Worm (Caenorhabditis elegans): ENCODE data around the gene srh-207.

The srh-207 gene

ce11 chrV:18368322-18368721 is 41.7 kb downstream of the srh-207 start, which contains the start of gene C08E8.6:
Gene C08E8.6, minus strand, starts transcription at chrV:18368422.
- no peak for TF ChIP-seq fkh-2 (tag; optimal IDR thresholded peaks at IDR 0.05)
- no peak for TF ChIP-seq nhr-28 (tag; optimal IDR thresholded peaks at IDR 0.05)

DNA sequence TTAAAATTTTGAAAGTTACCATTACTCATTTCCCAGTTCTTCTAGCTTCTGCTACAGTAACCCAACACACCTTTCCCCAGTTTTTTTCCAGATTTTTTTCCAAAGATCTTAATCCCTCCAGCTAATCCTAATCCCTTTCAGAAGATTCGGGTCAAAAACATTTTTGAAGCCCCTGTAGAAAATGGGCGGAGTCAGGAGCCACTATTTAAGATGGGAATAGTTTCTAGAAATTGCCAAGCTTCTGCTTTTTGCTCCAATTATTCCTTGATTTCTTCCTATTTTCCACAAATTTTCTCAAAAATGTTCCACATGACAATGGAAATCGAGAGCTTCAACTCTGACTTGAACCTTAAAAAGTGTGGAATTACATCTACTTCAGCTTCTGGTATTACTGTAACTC is 45.5 kb downstream of the srh-207 start, which contains the start of gene C08E8.9:
Gene C08E8.9, plus strand, starts transcription at position 301 of the 400 bp plus-strand sequence.
- TF ChIP-seq nhr-76 (tag; optimal IDR thresholded peaks at IDR 0.05), result no peak
- TF ChIP-seq lin-39 (tag; optimal IDR thresholded peaks at IDR 0.05), result no peak
- TF ChIP-seq nhr-12 (tag; optimal IDR thresholded peaks at IDR 0.05), result no peak
- no peak for TF ChIP-seq nhr-77 (tag; optimal IDR thresholded peaks at IDR 0.05)
- TF ChIP-seq egl-27 (tag; optimal IDR thresholded peaks at IDR 0.05), result no peak
- TF ChIP-seq R02D3.7 (tag; optimal IDR thresholded peaks at IDR 0.05), result no peak
- no peak for TF ChIP-seq fkh-2 (tag; optimal IDR thresholded peaks at IDR 0.05)
- no peak for TF ChIP-seq ZK546.5 (tag; optimal IDR thresholded peaks at IDR 0.05)
- no peak for TF ChIP-seq ceh-82 (tag; optimal IDR thresholded peaks at IDR 0.05)
- no peak for TF ChIP-seq snpc-4 (tag; optimal IDR thresholded peaks at IDR 0.05)
- TF ChIP-seq sea-2 (GFP tag; optimal IDR thresholded peaks at IDR 0.05), result no peak
- no peak for TF ChIP-seq ceh-28 (tag; optimal IDR thresholded peaks at IDR 0.05)
- TF ChIP-seq unc-62 (GFP tag; optimal IDR thresholded peaks at IDR 0.05), result no peak
- no peak for TF ChIP-seq ztf-11 (tag; optimal IDR thresholded peaks at IDR 0.05)
- no peak for TF ChIP-seq zag-1 (tag; optimal IDR thresholded peaks at IDR 0.05)
- TF ChIP-seq eor-1 (tag; optimal IDR thresholded peaks at IDR 0.05), result no peak
- TF ChIP-seq nhr-67 (tag; optimal IDR thresholded peaks at IDR 0.05), result no peak
- TF ChIP-seq mdl-1 (tag; optimal IDR thresholded peaks at IDR 0.05), result no peak
- no peak for TF ChIP-seq elt-1 (tag; optimal IDR thresholded peaks at IDR 0.05)
- no peak for TF ChIP-seq pha-4 (tag; optimal IDR thresholded peaks at IDR 0.05)

- TF ChIP-seq nhr-67 (tag; optimal IDR thresholded peaks at IDR 0.05), result no peak
- no peak for TF ChIP-seq mdl-1 (tag; optimal IDR thresholded peaks at IDR 0.05)
- no peak for TF ChIP-seq ama-1 (optimal IDR thresholded peaks at IDR 0.05)
- no peak for TF ChIP-seq pqm-1 (tag; optimal IDR thresholded peaks at IDR 0.05)
- no peak for TF ChIP-seq lin-15B (tag; optimal IDR thresholded peaks at IDR 0.05)
- TF ChIP-seq nhr-28 (tag; optimal IDR thresholded peaks at IDR 0.05), result no peak
- no peak for TF ChIP-seq unc-39 (tag; optimal IDR thresholded peaks at IDR 0.05)
- no peak for TF ChIP-seq elt-1 (tag; optimal IDR thresholded peaks at IDR 0.05)
- no peak for TF ChIP-seq fos-1 (tag; optimal IDR thresholded peaks at IDR 0.05)
- TF ChIP-seq nfya-1 (tag; optimal IDR thresholded peaks at IDR 0.05; ENCODE audit: insufficient read depth), result no peak
- TF ChIP-seq nhr-237 (tag; optimal IDR thresholded peaks at IDR 0.05), result no peak
- no peak for TF ChIP-seq lin-39 (tag; optimal IDR thresholded peaks at IDR 0.05)
- no peak for TF ChIP-seq ceh-82 (tag; optimal IDR thresholded peaks at IDR 0.05)
- TF ChIP-seq egl-5 (tag; optimal IDR thresholded peaks at IDR 0.05), result no peak
Observed at ce11 chrV:18362402-18362801, 47.6 kb downstream of the srh-207 start, which contains the start of gene C08E8.1. Gene C08E8.1, minus strand, starts transcription at chrV:18362502.

- TF ChIP-seq snpc-4 (tag; optimal IDR thresholded peaks at IDR 0.05) (no peak), ceh-82 (tag; optimal IDR thresholded peaks at IDR 0.05) (no peak), R02D3.7 (tag; optimal IDR thresholded peaks at IDR 0.05) (no peak), daf-12 (tag; optimal IDR thresholded peaks at IDR 0.05) (no peak), ZK546.5 (tag; optimal IDR thresholded peaks at IDR 0.05) (no peak)
Observed at ce11 chrV:18359888-18360287, 50.2 kb downstream of the srh-207 start, which contains the start of gene C08E8.5. Gene C08E8.5, minus strand, starts transcription at chrV:18359988.

All from whole organism, L3 larva.